Fruit fly (Drosophila melanogaster) whole organism, embryonic: ENCODE measurements around the gene CG18213.
A peak's percentile ranks its signal among the peaks of the same experiment; 100 is the strongest.

Source experiments
- Aef1 ChIP-seq: fragments of 200-800 bp; sonication (Bioruptor generic); IDR thresholded peaks from 3 replicates; pipeline ENCODE4 v1.3.6; 2022; ENCODE audit warnings: missing biosample characterization, missing genetic modification characterization
- Antp ChIP-seq: fragments of 200-800 bp; sonication (Bioruptor generic); optimal IDR thresholded peaks from 3 replicates; lab custom pipeline; 2016; ENCODE audit warnings: missing biosample characterization, missing genetic modification characterization
- Atf6 ChIP-seq: fragments of 200-800 bp; sonication (Bioruptor generic); IDR thresholded peaks from 2 replicates; pipeline ENCODE4 v1.3.6; 2022; ENCODE audit warnings: missing biosample characterization, missing genetic modification characterization
- CG13123 ChIP-seq: fragments of 200-800 bp; sonication (Bioruptor generic); optimal IDR thresholded peaks from 2 replicates; lab custom pipeline; 2016; ENCODE audit warnings: missing biosample characterization, missing genetic modification characterization
- CG14441 ChIP-seq: fragments of 200-800 bp; sonication (Bioruptor generic); IDR thresholded peaks from 2 replicates; pipeline ENCODE4 v1.3.6; 2022; ENCODE audit warnings: missing biosample characterization, missing genetic modification characterization
- CG15073 ChIP-seq: fragments of 200-800 bp; sonication (Bioruptor generic); optimal IDR thresholded peaks from 2 replicates; lab custom pipeline; 2016; ENCODE audit warnings: missing biosample characterization, missing genetic modification characterization
- CG17361 ChIP-seq: fragments of 200-800 bp; sonication (Bioruptor generic); IDR thresholded peaks from 3 replicates; pipeline ENCODE4 v1.3.6; 2022; ENCODE audit warnings: missing biosample characterization, missing genetic modification characterization
- CG18262 ChIP-seq: fragments of 200-800 bp; optimal IDR thresholded peaks from 3 replicates; lab custom pipeline; 2019; ENCODE audit warnings: missing biosample characterization, mild to moderate bottlenecking, missing genetic modification characterization, moderate library complexity
- CG32532 ChIP-seq: fragments of 200-800 bp; sonication (Bioruptor generic); IDR thresholded peaks from 2 replicates; pipeline ENCODE4 v1.3.6; 2022; ENCODE audit warnings: missing biosample characterization, missing genetic modification characterization
- CG34376 ChIP-seq: fragments of 200-800 bp; sonication (Bioruptor generic); optimal IDR thresholded peaks from 2 replicates; lab custom pipeline; 2018; ENCODE audit warnings: missing biosample characterization, mild to moderate bottlenecking, missing genetic modification characterization
- CG4328 ChIP-seq: fragments of 200-800 bp; sonication (Bioruptor generic); optimal IDR thresholded peaks from 3 replicates; lab custom pipeline; 2017; ENCODE audit warnings: missing biosample characterization, missing genetic modification reagents, missing genetic modification characterization
- CG5180 ChIP-seq: fragments of 200-800 bp; sonication (Bioruptor generic); optimal IDR thresholded peaks from 3 replicates; lab custom pipeline; 2017; ENCODE audit warnings: missing biosample characterization, missing genetic modification characterization, mild to moderate bottlenecking, moderate library complexity, missing genetic modification reagents
- CG6272 ChIP-seq: fragments of 200-800 bp; sonication (Bioruptor generic); IDR thresholded peaks from 2 replicates; pipeline ENCODE4 v1.3.6; 2022; ENCODE audit warnings: missing biosample characterization, missing genetic modification characterization
- CG6854 ChIP-seq: fragments of 200-800 bp; sonication (Bioruptor generic); optimal IDR thresholded peaks from 3 replicates; lab custom pipeline; 2017; ENCODE audit warnings: missing biosample characterization, mild to moderate bottlenecking, missing genetic modification characterization
- CG8290 ChIP-seq, 3 experiments: fragments of 200-800 bp; sonication (Bioruptor generic); optimal IDR thresholded peaks; 2 replicates each; lab custom pipeline; 2016 to 2019; ENCODE audit warnings: missing biosample characterization in 3 of 3, missing genetic modification characterization in 3 of 3, mild to moderate bottlenecking in 2 of 3, moderate library complexity in 1 of 3
- CG9437 ChIP-seq: fragments of 200-800 bp; sonication (Bioruptor generic); optimal IDR thresholded peaks from 2 replicates; lab custom pipeline; 2018; ENCODE audit warnings: missing biosample characterization, mild to moderate bottlenecking, missing genetic modification characterization
- CG9932 ChIP-seq: fragments of 200-800 bp; sonication (Bioruptor generic); IDR thresholded peaks from 2 replicates; pipeline ENCODE4 v1.3.6; 2022; ENCODE audit warnings: missing biosample characterization, missing genetic modification characterization
- D19A ChIP-seq: fragments of 200-800 bp; optimal IDR thresholded peaks from 3 replicates; lab custom pipeline; 2019; ENCODE audit warnings: missing biosample characterization, mild to moderate bottlenecking, missing genetic modification characterization, moderate library complexity
- Elba2 ChIP-seq: fragments of 200-800 bp; sonication (Bioruptor generic); optimal IDR thresholded peaks from 3 replicates; lab custom pipeline; 2016; ENCODE audit warnings: missing biosample characterization, missing genetic modification characterization
- Fer2 ChIP-seq: fragments of 200-800 bp; sonication (Bioruptor generic); optimal IDR thresholded peaks from 2 replicates; lab custom pipeline; 2018; ENCODE audit warnings: missing biosample characterization, mild to moderate bottlenecking, missing genetic modification characterization, moderate library complexity
- GATAe ChIP-seq: fragments of 200-800 bp; sonication (Bioruptor generic); conservative IDR thresholded peaks from 2 replicates; pipeline ENCODE4 v1.3.6; 2022; ENCODE audit warnings: missing biosample characterization, missing genetic modification characterization
- Hr3 ChIP-seq: fragments of 200-800 bp; sonication (Bioruptor generic); optimal IDR thresholded peaks from 3 replicates; lab custom pipeline; 2016; ENCODE audit warnings: missing biosample characterization, missing genetic modification characterization
- Meics ChIP-seq: fragments of 200-800 bp; sonication (Bioruptor generic); optimal IDR thresholded peaks from 2 replicates; lab custom pipeline; 2017; ENCODE audit warnings: missing biosample characterization, mild to moderate bottlenecking, missing genetic modification characterization
- Ptx1 ChIP-seq: fragments of 200-800 bp; sonication (Bioruptor generic); IDR thresholded peaks from 2 replicates; pipeline ENCODE4 v1.3.6; 2022; ENCODE audit warnings: missing biosample characterization, missing genetic modification characterization
- Rx ChIP-seq: fragments of 200-800 bp; sonication (Bioruptor generic); IDR thresholded peaks from 2 replicates; pipeline ENCODE4 v1.3.6; 2022; ENCODE audit warnings: missing biosample characterization, missing genetic modification characterization
- Stat92E ChIP-seq, 3 experiments: fragments of >200 bp in 2 of 3; fragments of 200-800 bp in 1 of 3; sonication (Bioruptor generic) in 1 of 3; optimal IDR thresholded peaks; 2 replicates each; lab custom pipeline; 2017 to 2019; ENCODE audit warnings: missing biosample characterization in 3 of 3, missing genetic modification characterization in 3 of 3, mild to moderate bottlenecking in 1 of 3, moderate library complexity in 1 of 3
- Xrp1 ChIP-seq: fragments of 200-800 bp; sonication (Bioruptor generic); IDR thresholded peaks from 2 replicates; pipeline ENCODE4 v1.3.6; 2022; ENCODE audit warnings: missing biosample characterization, missing genetic modification characterization
- ap ChIP-seq: fragments of 200-800 bp; sonication (Bioruptor generic); IDR thresholded peaks from 2 replicates; pipeline ENCODE4 v1.3.6; 2022; ENCODE audit warnings: missing biosample characterization, missing genetic modification characterization
- cato ChIP-seq: fragments of 200-800 bp; sonication (Bioruptor generic); optimal IDR thresholded peaks from 2 replicates; lab custom pipeline; 2016; ENCODE audit warnings: missing biosample characterization, missing genetic modification characterization, borderline replicate concordance
- caup ChIP-seq: fragments of 200-800 bp; sonication (Bioruptor generic); optimal IDR thresholded peaks from 3 replicates; lab custom pipeline; 2017; ENCODE audit warnings: missing biosample characterization, mild to moderate bottlenecking, missing genetic modification characterization, moderate library complexity; ENCODE audit not compliant: severe bottlenecking
- corto ChIP-seq: fragments of 200-800 bp; sonication (Bioruptor generic); optimal IDR thresholded peaks from 2 replicates; lab custom pipeline; 2016; ENCODE audit warnings: missing biosample characterization, mild to moderate bottlenecking, missing genetic modification characterization, moderate library complexity
- cwo ChIP-seq: fragments of 200-800 bp; sonication (Bioruptor generic); optimal IDR thresholded peaks from 3 replicates; lab custom pipeline; 2017; ENCODE audit warnings: missing biosample characterization, missing genetic modification characterization, mild to moderate bottlenecking, moderate library complexity, missing genetic modification reagents
- eve ChIP-seq, 2 experiments: fragments of >200 bp; optimal IDR thresholded peaks; 2 replicates each; lab custom pipeline; 2017; ENCODE audit warnings: missing biosample characterization in 2 of 2, missing genetic modification characterization in 2 of 2
- exex ChIP-seq: fragments of 200-800 bp; sonication (Bioruptor generic); optimal IDR thresholded peaks from 4 replicates; lab custom pipeline; 2018; ENCODE audit warnings: missing biosample characterization, mild to moderate bottlenecking, missing genetic modification characterization, moderate library complexity
- ftz-f1 ChIP-seq: fragments of 200-800 bp; sonication (Bioruptor generic); optimal IDR thresholded peaks from 2 replicates; lab custom pipeline; 2016; ENCODE audit warnings: missing biosample characterization, missing genetic modification characterization
- gem ChIP-seq: fragments of 200-800 bp; sonication (Bioruptor generic); optimal IDR thresholded peaks from 2 replicates; lab custom pipeline; 2019; ENCODE audit warnings: missing biosample characterization, mild to moderate bottlenecking, missing genetic modification characterization, moderate library complexity
- kay ChIP-seq: fragments of 200-800 bp; sonication (Bioruptor generic); optimal IDR thresholded peaks from 2 replicates; lab custom pipeline; 2016; ENCODE audit warnings: missing biosample characterization, missing genetic modification characterization
- kni ChIP-seq: fragments of 200-800 bp; sonication (Bioruptor generic); optimal IDR thresholded peaks from 3 replicates; lab custom pipeline; 2017; ENCODE audit warnings: mild to moderate bottlenecking, missing biosample characterization, missing genetic modification reagents, missing genetic modification characterization
- mam ChIP-seq: fragments of 200-800 bp; sonication (Bioruptor generic); optimal IDR thresholded peaks from 3 replicates; lab custom pipeline; 2016; ENCODE audit warnings: missing biosample characterization, missing genetic modification characterization
- nau ChIP-seq: fragments of 200-800 bp; sonication (Bioruptor generic); optimal IDR thresholded peaks from 3 replicates; lab custom pipeline; 2017; ENCODE audit warnings: missing biosample characterization, mild to moderate bottlenecking, missing genetic modification characterization, missing genetic modification reagents
- sens ChIP-seq: fragments of 200-800 bp; sonication (Bioruptor generic); peaks from one replicate; lab custom pipeline; 2016; ENCODE audit warnings: missing biosample characterization, missing genetic modification characterization
- sim ChIP-seq: fragments of 200-800 bp; sonication (Bioruptor generic); IDR thresholded peaks from 2 replicates; pipeline ENCODE4 v1.3.6; 2022; ENCODE audit warnings: missing biosample characterization, missing genetic modification characterization
- slbo ChIP-seq: fragments of 200-800 bp; sonication (Bioruptor generic); IDR thresholded peaks from 2 replicates; pipeline ENCODE4 v1.3.6; 2022; ENCODE audit warnings: missing biosample characterization, missing genetic modification characterization
- sug ChIP-seq: fragments of 200-800 bp; optimal IDR thresholded peaks from 2 replicates; lab custom pipeline; 2019; ENCODE audit warnings: missing biosample characterization, mild to moderate bottlenecking, missing genetic modification characterization, moderate library complexity
- trh ChIP-seq: fragments of 200-800 bp; sonication (Bioruptor generic); optimal IDR thresholded peaks from 2 replicates; lab custom pipeline; 2016; ENCODE audit warnings: missing biosample characterization, missing genetic modification characterization
- tup ChIP-seq: fragments of 200-800 bp; sonication (Bioruptor generic); optimal IDR thresholded peaks from 2 replicates; lab custom pipeline; 2016; ENCODE audit warnings: missing biosample characterization, mild to moderate bottlenecking, missing genetic modification characterization, moderate library complexity
- tx ChIP-seq: fragments of 200-800 bp; sonication (Bioruptor generic); optimal IDR thresholded peaks from 2 replicates; lab custom pipeline; 2016; ENCODE audit warnings: missing biosample characterization, missing genetic modification characterization
- z ChIP-seq: fragments of 200-800 bp; sonication (Bioruptor generic); IDR thresholded peaks from 3 replicates; pipeline ENCODE4 v1.3.6; 2022; ENCODE audit warnings: missing biosample characterization, missing genetic modification characterization
- zen2 ChIP-seq: fragments of 200-800 bp; sonication (Bioruptor generic); IDR thresholded peaks from 3 replicates; pipeline ENCODE4 v1.3.6; 2022; ENCODE audit warnings: missing biosample characterization, missing genetic modification characterization; ENCODE audit not compliant: partially characterized antibody
- zfh1 ChIP-seq: fragments of 200-800 bp; sonication (Bioruptor generic); IDR thresholded peaks from 3 replicates; pipeline ENCODE4 v1.3.6; 2022; ENCODE audit warnings: missing biosample characterization, missing genetic modification characterization

The CG18213 gene

DNA sequence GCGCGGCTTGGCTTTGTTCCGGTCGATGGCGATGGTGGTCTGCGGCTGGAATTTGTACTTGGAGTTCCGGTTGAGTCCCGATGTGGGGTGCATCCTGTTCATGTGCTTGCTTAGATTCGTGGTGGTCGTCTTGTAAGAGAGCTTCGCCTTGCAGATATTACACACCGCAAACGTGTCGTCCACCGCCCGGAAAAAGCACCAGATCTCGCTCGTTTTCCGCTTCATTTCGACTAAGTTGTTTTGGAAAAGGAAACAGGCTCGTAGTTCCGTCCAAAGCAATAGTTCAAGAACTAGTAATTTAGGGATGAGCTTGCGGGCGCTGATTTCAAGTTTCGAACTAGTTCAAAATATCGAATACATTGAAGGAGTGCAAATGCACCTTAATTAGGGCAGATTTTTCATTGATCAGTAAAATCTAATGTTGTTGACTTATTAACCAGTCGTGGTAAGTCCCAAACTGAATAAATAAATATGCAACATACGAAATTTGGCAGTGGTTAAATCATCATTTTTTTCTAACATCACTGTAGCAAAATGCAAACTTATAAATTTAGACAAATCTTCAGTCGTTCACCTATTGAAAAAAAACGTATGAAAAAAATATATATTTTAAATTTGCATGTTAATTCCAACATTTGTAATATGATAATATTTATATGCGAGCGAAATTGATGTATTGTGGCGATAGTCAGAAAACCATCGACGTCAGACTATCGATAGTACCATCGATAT, 3.0 kb upstream of the CG18213 start, which contains the start of the genes bdwf and Patr-1 (continued):
- TF ChIP-seq sug (tag; lab: Kevin White, UChicago) (peak; percentile 36), cato (GFP tag; lab: Kevin White, UChicago) (no peak), CG14441 (GFP tag; lab: Robert Waterston, UW) (no peak), Antp (GFP tag; lab: Kevin White, UChicago) (no peak), Aef1 (GFP tag; lab: Robert Waterston, UW) (no peak), trh (GFP tag; lab: Kevin White, UChicago) (no peak), CG9437 (GFP tag; lab: Kevin White, UChicago) (peak; percentile 47), eve (GFP tag; optimal IDR thresholded peaks at IDR 0.05; lab: Kevin White, UChicago) (no peak), CG8290 (GFP tag; optimal IDR thresholded peaks at IDR 0.05; lab: Kevin White, UChicago) (no peak), CG8290 (tag; optimal IDR thresholded peaks at IDR 0.05; lab: Kevin White, UChicago) (no peak), CG9932 (peak; percentile 38; the same call in 1 of the 2 replicates), CG13123 (GFP tag; lab: Kevin White, UChicago) (no peak), D19A (tag; lab: Kevin White, UChicago) (peak; percentile 15), Atf6 (GFP tag; lab: Robert Waterston, UW) (no peak), slbo (GFP tag; lab: Robert Waterston, UW) (no peak; the same call in 1 of the 2 replicates), CG15073 (GFP tag; lab: Kevin White, UChicago) (no peak), Fer2 (tag; lab: Kevin White, UChicago) (no peak), CG32532 (GFP tag; lab: Robert Waterston, UW) (no peak), tup (GFP tag; lab: Kevin White, UChicago) (no peak), kni (peak; percentile 67), kay (GFP tag; lab: Kevin White, UChicago) (no peak), caup (no peak), sim (no peak), tx (no peak), CG4328 (no peak), Ptx1 (GFP tag; lab: Robert Waterston, UW) (no peak), Rx (GFP tag; lab: Robert Waterston, UW) (no peak), CG5180 (GFP tag; lab: Kevin White, UChicago) (no peak), Elba2 (no peak), Meics (GFP tag; lab: Kevin White, UChicago) (no peak), CG17361 (GFP tag; lab: Robert Waterston, UW) (peak; percentile 68), corto (GFP tag; lab: Kevin White, UChicago) (peak; percentile 5), gem (tag; lab: Kevin White, UChicago) (no peak), CG6272 (no peak), ftz-f1 (GFP tag; lab: Kevin White, UChicago) (no peak), GATAe (GFP tag; lab: Robert Waterston, UW) (no peak), ap (GFP tag; lab: Robert Waterston, UW) (no peak), mam (GFP tag; lab: Kevin White, UChicago) (no peak), nau (GFP tag; lab: Kevin White, UChicago) (no peak), zfh1 (no peak), exex (tag; lab: Kevin White, UChicago) (peak; percentile 50), CG18262 (peak; percentile 52), cwo (GFP tag; lab: Kevin White, UChicago) (no peak), Xrp1 (GFP tag; lab: Robert Waterston, UW) (no peak), Hr3 (GFP tag; lab: Kevin White, UChicago) (peak; percentile 35), z (GFP tag; lab: Robert Waterston, UW) (no peak), Stat92E (GFP tag; optimal IDR thresholded peaks at IDR 0.05; lab: Kevin White, UChicago) (no peak), CG6854 (GFP tag; lab: Kevin White, UChicago) (no peak), CG34376 (GFP tag; lab: Kevin White, UChicago) (no peak), sens (GFP tag; lab: Kevin White, UChicago) (peak; percentile 81), zen2 (GFP tag; lab: Robert Waterston, UW) (peak; percentile 81; the same call in 2 of the 3 replicates)
